Worm (Caenorhabditis elegans) whole organism, young adult: ENCODE measurements around the gene F35C8.8.
A peak's percentile ranks its signal among the peaks of the same experiment; 100 is the strongest.

Experiments
- C17E4.6 ChIP-seq: fragments of 200-800 bp; sonication (Bioruptor generic); IDR thresholded peaks from 2 replicates; pipeline ENCODE4 v1.3.6; 2022; ENCODE audit warnings: missing genetic modification reagents, missing genetic modification characterization, missing compliant biosample characterization
- F22D6.2 ChIP-seq: sonication (generic microtip); optimal IDR thresholded peaks from 2 replicates; lab custom pipeline; 2016; ENCODE audit warnings: mild to moderate bottlenecking, missing genetic modification characterization, missing compliant biosample characterization
- F52B5.7 ChIP-seq: sonication (generic microtip); optimal IDR thresholded peaks from 2 replicates; lab custom pipeline; 2016; ENCODE audit warnings: mild to moderate bottlenecking, missing genetic modification characterization, missing compliant biosample characterization
- F55B11.4 ChIP-seq: sonication (generic microtip); optimal IDR thresholded peaks from 2 replicates; lab custom pipeline; 2016; ENCODE audit warnings: missing compliant biosample characterization, missing genetic modification characterization, borderline replicate concordance; ENCODE audit not compliant: insufficient read depth
- K12H6.12 ChIP-seq: fragments of 200-800 bp; sonication (Bioruptor generic); optimal IDR thresholded peaks from 2 replicates; lab custom pipeline; 2018; ENCODE audit warnings: mild to moderate bottlenecking, missing genetic modification characterization, missing compliant biosample characterization
- ZK185.1 ChIP-seq: sonication (generic microtip); optimal IDR thresholded peaks from 2 replicates; lab custom pipeline; 2016; ENCODE audit warnings: mild to moderate bottlenecking, missing genetic modification characterization, missing compliant biosample characterization; ENCODE audit not compliant: poor library complexity, severe bottlenecking
- attf-3 ChIP-seq: fragments of 200-800 bp; sonication (Bioruptor generic); conservative IDR thresholded peaks from 2 replicates; pipeline ENCODE4 v1.3.6; 2022; ENCODE audit warnings: missing genetic modification reagents, missing genetic modification characterization, missing compliant biosample characterization
- attf-5 ChIP-seq: fragments of 200-800 bp; sonication (Bioruptor generic); optimal IDR thresholded peaks from 2 replicates; lab custom pipeline; 2018; ENCODE audit warnings: mild to moderate bottlenecking, missing genetic modification characterization, missing compliant biosample characterization
- bed-1 ChIP-seq: fragments of 200-800 bp; sonication (Bioruptor generic); IDR thresholded peaks from 2 replicates; pipeline ENCODE4 v1.3.6; 2022; ENCODE audit warnings: missing genetic modification reagents, missing genetic modification characterization, missing compliant biosample characterization
- ceh-27 ChIP-seq: fragments of 200-800 bp; sonication (Bioruptor generic); optimal IDR thresholded peaks from 2 replicates; lab custom pipeline; 2018; ENCODE audit warnings: mild to moderate bottlenecking, missing genetic modification characterization, moderate library complexity, missing compliant biosample characterization
- ceh-58 ChIP-seq: fragments of 200-800 bp; sonication (Bioruptor generic); IDR thresholded peaks from 2 replicates; pipeline ENCODE4 v1.3.6; 2022; ENCODE audit warnings: missing genetic modification characterization, missing compliant biosample characterization
- chd-7 ChIP-seq: sonication (generic microtip); optimal IDR thresholded peaks from 2 replicates; lab custom pipeline; 2016; ENCODE audit warnings: mild to moderate bottlenecking, missing genetic modification characterization, moderate library complexity, missing compliant biosample characterization
- egrh-3 ChIP-seq: fragments of 200-800 bp; sonication (Bioruptor generic); IDR thresholded peaks from 2 replicates; pipeline ENCODE4 v1.3.6; 2022; ENCODE audit warnings: missing genetic modification reagents, missing genetic modification characterization, missing compliant biosample characterization
- fkh-3 ChIP-seq: sonication (generic microtip); optimal IDR thresholded peaks from 2 replicates; lab custom pipeline; 2016; ENCODE audit warnings: mild to moderate bottlenecking, missing genetic modification characterization, missing compliant biosample characterization
- hlh-26 ChIP-seq: fragments of 200-800 bp; sonication (Bioruptor generic); conservative IDR thresholded peaks from 2 replicates; pipeline ENCODE4 v1.3.6; 2022; ENCODE audit warnings: missing genetic modification reagents, missing genetic modification characterization, missing compliant biosample characterization
- hmg-1.2 ChIP-seq: fragments of 200-800 bp; sonication (Bioruptor generic); IDR thresholded peaks from 2 replicates; pipeline ENCODE4 v1.3.6; 2022; ENCODE audit warnings: missing genetic modification reagents, missing genetic modification characterization, missing compliant biosample characterization
- hmg-20 ChIP-seq: fragments of 200-800 bp; sonication (Bioruptor generic); IDR thresholded peaks from 2 replicates; pipeline ENCODE4 v1.3.6; 2022; ENCODE audit warnings: missing genetic modification reagents, missing genetic modification characterization, missing compliant biosample characterization
- let-526 ChIP-seq: fragments of 200-800 bp; sonication (Bioruptor generic); IDR thresholded peaks from 2 replicates; pipeline ENCODE4 v1.3.6; 2022; ENCODE audit warnings: missing genetic modification reagents, missing genetic modification characterization, missing compliant biosample characterization
- let-607 ChIP-seq, 2 experiments: fragments of 200-800 bp in 1 of 2; sonication (Bioruptor generic) in 1 of 2; sonication (generic microtip) in 1 of 2; optimal IDR thresholded peaks; 2 replicates each; lab custom pipeline; 2016 to 2018; ENCODE audit warnings: mild to moderate bottlenecking in 2 of 2, missing compliant biosample characterization in 2 of 2, missing genetic modification characterization in 2 of 2, moderate library complexity in 2 of 2, missing genotype in 1 of 2
- lin-26 ChIP-seq: fragments of 200-800 bp; sonication (Bioruptor generic); IDR thresholded peaks from 2 replicates; pipeline ENCODE4 v1.3.6; 2022; ENCODE audit warnings: missing genetic modification reagents, missing genetic modification characterization, missing compliant biosample characterization
- lin-40 ChIP-seq: sonication (generic microtip); optimal IDR thresholded peaks from 2 replicates; lab custom pipeline; 2016; ENCODE audit warnings: missing genetic modification characterization, mild to moderate bottlenecking, missing compliant biosample characterization, missing genotype, missing genetic modification reagents
- madf-10 ChIP-seq: sonication (generic microtip); optimal IDR thresholded peaks from 2 replicates; lab custom pipeline; 2016; ENCODE audit warnings: mild to moderate bottlenecking, missing genetic modification characterization, missing compliant biosample characterization
- madf-3 ChIP-seq: fragments of 200-800 bp; sonication (Bioruptor generic); IDR thresholded peaks from 2 replicates; pipeline ENCODE4 v1.3.6; 2022; ENCODE audit warnings: missing genetic modification reagents, missing genetic modification characterization, missing compliant biosample characterization
- madf-6 ChIP-seq: fragments of 200-800 bp; sonication (Bioruptor generic); IDR thresholded peaks from 2 replicates; pipeline ENCODE4 v1.3.6; 2022; ENCODE audit warnings: missing genetic modification reagents, missing genetic modification characterization, missing compliant biosample characterization
- mxl-1 ChIP-seq: sonication (generic microtip); optimal IDR thresholded peaks from 2 replicates; lab custom pipeline; 2016; ENCODE audit warnings: missing genetic modification characterization, missing compliant biosample characterization
- nfyb-1 ChIP-seq: fragments of 200-800 bp; sonication (Bioruptor generic); IDR thresholded peaks from 2 replicates; pipeline ENCODE4 v1.3.6; 2022; ENCODE audit warnings: missing genetic modification reagents, missing genetic modification characterization, missing compliant biosample characterization
- nhr-179 ChIP-seq: sonication (generic microtip); optimal IDR thresholded peaks from 2 replicates; lab custom pipeline; 2016; ENCODE audit warnings: mild to moderate bottlenecking, missing genetic modification characterization, missing compliant biosample characterization
- nhr-80 ChIP-seq: sonication (generic microtip); optimal IDR thresholded peaks from 2 replicates; lab custom pipeline; 2016; ENCODE audit warnings: missing genetic modification characterization, missing compliant biosample characterization
- pbrm-1 ChIP-seq: fragments of 200-800 bp; sonication (Bioruptor generic); IDR thresholded peaks from 2 replicates; pipeline ENCODE4 v1.3.6; 2022; ENCODE audit warnings: missing genetic modification reagents, missing genetic modification characterization, missing compliant biosample characterization
- pha-4 ChIP-seq: fragments of 150-350 bp; sonication (generic microtip); optimal IDR thresholded peaks from 2 replicates; lab custom pipeline; 2014; ENCODE audit warnings: missing biosample characterization, missing genetic modification reagents, missing genetic modification characterization
- snpc-3.4 ChIP-seq: sonication (generic microtip); optimal IDR thresholded peaks from 2 replicates; lab custom pipeline; 2017; ENCODE audit warnings: missing genetic modification characterization, mild to moderate bottlenecking, missing compliant biosample characterization, antibody characterized with exemption, moderate library complexity, missing genotype, missing genetic modification reagents
- snpc-4 ChIP-seq, 5 experiments: fragments of 150-350 bp in 1 of 5; sonication (generic microtip) in 4 of 5; optimal IDR thresholded peaks; 2 replicates each; lab custom pipeline; 2014 to 2018; ENCODE audit warnings: missing genetic modification characterization in 5 of 5, missing biosample characterization in 3 of 5, antibody characterized with exemption in 2 of 5, mild to moderate bottlenecking in 2 of 5, missing compliant biosample characterization in 2 of 5, missing genotype in 2 of 5, moderate library complexity in 2 of 5, missing genetic modification reagents in 1 of 5
- somi-1 ChIP-seq: fragments of 200-800 bp; sonication (Bioruptor generic); optimal IDR thresholded peaks from 2 replicates; lab custom pipeline; 2018; ENCODE audit warnings: mild to moderate bottlenecking, missing genetic modification characterization, missing compliant biosample characterization
- sptf-2 ChIP-seq: fragments of 200-800 bp; sonication (Bioruptor generic); optimal IDR thresholded peaks from 2 replicates; lab custom pipeline; 2018; ENCODE audit warnings: mild to moderate bottlenecking, missing genetic modification characterization, missing compliant biosample characterization
- unc-130 ChIP-seq: sonication (generic microtip); optimal IDR thresholded peaks from 2 replicates; lab custom pipeline; 2016; ENCODE audit warnings: missing genetic modification reagents, missing genetic modification characterization, missing compliant biosample characterization
- unc-62 ChIP-seq: fragments of 150-350 bp; optimal IDR thresholded peaks from 2 replicates; lab custom pipeline; 2014; ENCODE audit warnings: missing biosample characterization, missing genetic modification reagents, missing genetic modification characterization
- zim-3 ChIP-seq: sonication (generic microtip); optimal IDR thresholded peaks from 2 replicates; lab custom pipeline; 2017; ENCODE audit warnings: mild to moderate bottlenecking, missing genetic modification characterization, moderate library complexity, missing compliant biosample characterization
- ztf-18 ChIP-seq: sonication (generic microtip); optimal IDR thresholded peaks from 2 replicates; lab custom pipeline; 2016; ENCODE audit warnings: missing genotype, mild to moderate bottlenecking, missing genetic modification characterization, missing compliant biosample characterization
- ztf-26 ChIP-seq: sonication (generic microtip); optimal IDR thresholded peaks from 2 replicates; lab custom pipeline; 2017; ENCODE audit warnings: missing genetic modification characterization, missing compliant biosample characterization

The F35C8.8 gene

DNA sequence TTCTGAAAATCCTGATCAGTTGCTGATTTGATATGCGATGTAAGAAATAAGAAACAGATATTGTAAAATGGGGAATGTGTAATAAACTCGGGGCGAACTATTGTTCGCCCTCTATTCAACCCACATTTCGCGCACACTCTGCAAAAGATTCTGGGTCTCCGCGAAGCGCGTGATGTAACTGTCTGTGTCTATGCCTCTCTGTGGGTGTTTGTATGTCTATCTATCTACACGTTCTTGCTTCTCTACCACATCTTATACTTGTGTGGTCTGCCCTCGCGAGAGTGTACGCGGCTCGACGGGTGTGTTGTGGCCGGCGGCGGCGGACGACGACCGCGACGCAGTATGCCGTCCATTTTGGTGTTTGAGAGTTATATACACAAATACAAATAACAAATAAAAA is 35.9 kb downstream of the F35C8.8 start:
- TF ChIP-seq snpc-4 (GFP tag; optimal IDR thresholded peaks at IDR 0.05; lab: Kevin White, UChicago) (no peak), snpc-4 (tag; optimal IDR thresholded peaks at IDR 0.05; lab: Kevin White, UChicago) (peak in 2 of 4 experiments; percentile 17 to 40), hmg-1.2 (GFP tag; lab: Robert Waterston, UW) (peak; percentile 75; the same call in 1 of the 2 replicates), bed-1 (GFP tag; lab: Robert Waterston, UW) (no peak), attf-5 (GFP tag; lab: Kevin White, UChicago) (peak; percentile 60), let-607 (tag; optimal IDR thresholded peaks at IDR 0.05; lab: Kevin White, UChicago) (no peak), nfyb-1 (GFP tag; lab: Robert Waterston, UW) (0 out of 2 replicates have a peak, but pooled peaks have one; percentile 47), snpc-3.4 (tag; lab: Kevin White, UChicago) (peak; percentile 44), lin-26 (no peak), let-526 (GFP tag; lab: Robert Waterston, UW) (0 out of 2 replicates have a peak, but pooled peaks have one; percentile 27), mxl-1 (no peak), madf-10 (tag; lab: Kevin White, UChicago) (peak; percentile 95), attf-3 (GFP tag; lab: Robert Waterston, UW) (no peak), ZK185.1 (tag; lab: Kevin White, UChicago) (peak; percentile 21), nhr-80 (tag; lab: Kevin White, UChicago) (peak; percentile 73), pbrm-1 (GFP tag; lab: Robert Waterston, UW) (peak; percentile 20; the same call in 1 of the 2 replicates), sptf-2 (GFP tag; lab: Kevin White, UChicago) (no peak), C17E4.6 (GFP tag; lab: Robert Waterston, UW) (no peak), K12H6.12 (peak; percentile 47), somi-1 (GFP tag; lab: Kevin White, UChicago) (no peak), F55B11.4 (tag; lab: Kevin White, UChicago) (no peak), fkh-3 (tag; lab: Kevin White, UChicago) (no peak), unc-130 (GFP tag; lab: Kevin White, UChicago) (no peak), ztf-18 (tag; lab: Kevin White, UChicago) (peak; percentile 17), lin-40 (peak; percentile 68), hmg-20 (no peak), ztf-26 (tag; lab: Kevin White, UChicago) (peak; percentile 33), madf-3 (0 out of 2 replicates have a peak, but pooled peaks have one; percentile 62), ceh-58 (GFP tag; lab: Robert Waterston, UW) (no peak), chd-7 (tag; lab: Kevin White, UChicago) (no peak), ceh-27 (GFP tag; lab: Kevin White, UChicago) (peak; percentile 73)

DNA sequence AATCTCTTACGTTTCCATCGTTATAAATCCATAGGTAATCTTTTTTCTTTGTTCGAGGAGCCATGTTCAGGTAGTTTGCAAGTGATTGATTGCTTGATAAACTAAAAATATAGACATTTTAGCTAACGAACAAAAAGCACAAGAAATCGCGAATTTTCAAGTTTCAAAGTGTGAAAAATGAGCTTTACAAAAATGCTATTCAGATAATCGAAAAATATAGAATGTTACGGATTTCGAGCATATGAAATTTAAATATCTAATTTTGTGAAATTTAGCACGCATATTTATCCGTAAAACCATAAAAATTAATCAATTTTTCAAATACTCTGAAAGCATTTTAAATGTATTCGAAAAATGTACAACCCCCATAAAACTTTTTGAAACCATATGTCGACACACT is 37.1 kb downstream of the F35C8.8 start, which contains the start of gene C26B9.6:
C26B9.6 (minus strand) TSS at position 101 of the 400 bp plus-strand sequence.
- TF ChIP-seq madf-6 (GFP tag; lab: Robert Waterston, UW) (no peak), hmg-1.2 (GFP tag; lab: Robert Waterston, UW) (no peak), nhr-179 (tag; lab: Kevin White, UChicago) (no peak), zim-3 (tag; lab: Kevin White, UChicago) (no peak), C17E4.6 (GFP tag; lab: Robert Waterston, UW) (no peak), egrh-3 (GFP tag; lab: Robert Waterston, UW) (no peak), ztf-26 (tag; lab: Kevin White, UChicago) (no peak), F22D6.2 (no peak), lin-40 (no peak), hlh-26 (GFP tag; lab: Robert Waterston, UW) (no peak), nfyb-1 (GFP tag; lab: Robert Waterston, UW) (no peak), unc-62 (GFP tag; lab: Kevin White, UChicago) (no peak), pha-4 (no peak), ztf-18 (tag; lab: Kevin White, UChicago) (no peak), bed-1 (GFP tag; lab: Robert Waterston, UW) (no peak), F52B5.7 (no peak)
- TF ChIP-seq, all 124 proteins: peak for 0
